Fruit fly (Drosophila melanogaster) whole organism, prepupa: ENCODE measurements around the gene eIF4EHP.

Experiments
- Blimp-1 ChIP-seq: fragments of 200-800 bp; sonication (Bioruptor generic); optimal IDR thresholded peaks from 3 replicates; lab custom pipeline; 2017; ENCODE audit warnings: missing biosample characterization, missing genetic modification characterization, mild to moderate bottlenecking, moderate library complexity, missing genetic modification reagents
- CG10631 ChIP-seq: fragments of 200-800 bp; sonication (Bioruptor generic); optimal IDR thresholded peaks from 2 replicates; lab custom pipeline; 2016; ENCODE audit warnings: missing biosample characterization, missing genetic modification characterization
- CG10669 ChIP-seq: fragments of 200-800 bp; sonication (Bioruptor generic); optimal IDR thresholded peaks from 3 replicates; lab custom pipeline; 2018; ENCODE audit warnings: missing biosample characterization, mild to moderate bottlenecking, missing genetic modification characterization, moderate library complexity
- CG11762 ChIP-seq: fragments of 200-800 bp; sonication (Bioruptor generic); optimal IDR thresholded peaks from 3 replicates; lab custom pipeline; 2016; ENCODE audit warnings: missing biosample characterization, missing genetic modification characterization; ENCODE audit not compliant: insufficient read depth
- CG15336 ChIP-seq: fragments of 200-800 bp; sonication (Bioruptor generic); IDR thresholded peaks from 2 replicates; pipeline ENCODE4 v1.3.6; 2022; ENCODE audit warnings: missing biosample characterization, missing genetic modification characterization
- CG1621 ChIP-seq: fragments of 200-800 bp; sonication (Bioruptor generic); optimal IDR thresholded peaks from 3 replicates; lab custom pipeline; 2018; ENCODE audit warnings: missing biosample characterization, mild to moderate bottlenecking, missing genetic modification characterization
- CG16779 ChIP-seq: fragments of 200-800 bp; sonication (Bioruptor generic); optimal IDR thresholded peaks from 3 replicates; lab custom pipeline; 2017; ENCODE audit warnings: missing biosample characterization, mild to moderate bottlenecking, missing genetic modification characterization
- CG3032 ChIP-seq: fragments of 200-800 bp; optimal IDR thresholded peaks from 2 replicates; lab custom pipeline; 2019; ENCODE audit warnings: missing biosample characterization, mild to moderate bottlenecking, missing genetic modification characterization, moderate library complexity
- CG31627 ChIP-seq: fragments of 200-800 bp; sonication (Bioruptor generic); optimal IDR thresholded peaks from 3 replicates; lab custom pipeline; 2016; ENCODE audit warnings: missing biosample characterization, missing genetic modification characterization
- CG32006 ChIP-seq: fragments of 200-800 bp; sonication (Bioruptor generic); optimal IDR thresholded peaks from 3 replicates; lab custom pipeline; 2017; ENCODE audit warnings: missing biosample characterization, mild to moderate bottlenecking, missing genetic modification characterization
- CG3919 ChIP-seq: fragments of 200-800 bp; sonication (Bioruptor generic); optimal IDR thresholded peaks from 3 replicates; lab custom pipeline; 2016; ENCODE audit warnings: missing biosample characterization, missing genetic modification characterization
- CG4318 ChIP-seq: fragments of 200-800 bp; sonication (Bioruptor generic); optimal IDR thresholded peaks from 3 replicates; lab custom pipeline; 2017; ENCODE audit warnings: missing biosample characterization, mild to moderate bottlenecking, missing genetic modification characterization
- CG6163 ChIP-seq: fragments of 200-800 bp; sonication (Bioruptor generic); IDR thresholded peaks from 3 replicates; pipeline ENCODE4 v1.3.6; 2022; ENCODE audit warnings: missing biosample characterization, missing genetic modification characterization
- CG6276 ChIP-seq: fragments of 200-800 bp; sonication (Bioruptor generic); optimal IDR thresholded peaks from 2 replicates; lab custom pipeline; 2017; ENCODE audit warnings: missing biosample characterization, mild to moderate bottlenecking, missing genetic modification characterization
- CG6808 ChIP-seq: fragments of 200-800 bp; sonication (Bioruptor generic); optimal IDR thresholded peaks from 3 replicates; lab custom pipeline; 2017; ENCODE audit warnings: missing biosample characterization, missing genetic modification characterization, mild to moderate bottlenecking, moderate library complexity, missing genetic modification reagents
- CG6854 ChIP-seq: fragments of 200-800 bp; sonication (Bioruptor generic); optimal IDR thresholded peaks from 2 replicates; lab custom pipeline; 2017; ENCODE audit warnings: missing biosample characterization, mild to moderate bottlenecking, missing genetic modification characterization
- CG7368 ChIP-seq: fragments of 200-800 bp; sonication (Bioruptor generic); optimal IDR thresholded peaks from 3 replicates; lab custom pipeline; 2016; ENCODE audit warnings: missing biosample characterization, missing genetic modification characterization
- CG8319 ChIP-seq: fragments of 200-800 bp; sonication (Bioruptor generic); optimal IDR thresholded peaks from 3 replicates; lab custom pipeline; 2016; ENCODE audit warnings: missing biosample characterization, missing genetic modification characterization
- Eip75B ChIP-seq: fragments of 200-800 bp; sonication (Bioruptor generic); optimal IDR thresholded peaks from 3 replicates; lab custom pipeline; 2016; ENCODE audit warnings: missing biosample characterization, missing genetic modification characterization
- Eip78C ChIP-seq: fragments of 200-800 bp; sonication (Bioruptor generic); peaks from one replicate; lab custom pipeline; 2016; ENCODE audit warnings: missing biosample characterization, missing genetic modification characterization
- Ets21C ChIP-seq: fragments of 200-800 bp; sonication (Bioruptor generic); optimal IDR thresholded peaks from 3 replicates; lab custom pipeline; 2016; ENCODE audit warnings: missing biosample characterization, missing genetic modification characterization
- Ets96B ChIP-seq: fragments of 200-800 bp; optimal IDR thresholded peaks from 2 replicates; lab custom pipeline; 2019; ENCODE audit warnings: missing biosample characterization, mild to moderate bottlenecking, missing genetic modification characterization, moderate library complexity
- Hr38 ChIP-seq: sonication (Bioruptor generic); optimal IDR thresholded peaks from 2 replicates; lab custom pipeline; 2016; ENCODE audit warnings: missing biosample characterization, missing genetic modification characterization
- Hr39 ChIP-seq: fragments of 200-800 bp; sonication (Bioruptor generic); optimal IDR thresholded peaks from 2 replicates; lab custom pipeline; 2016; ENCODE audit warnings: missing biosample characterization, missing genetic modification characterization
- Hr4 ChIP-seq: fragments of 200-800 bp; sonication (Bioruptor generic); optimal IDR thresholded peaks from 3 replicates; lab custom pipeline; 2016; ENCODE audit warnings: missing biosample characterization, missing genetic modification characterization
- Lpt ChIP-seq: fragments of 200-800 bp; sonication (Bioruptor generic); optimal IDR thresholded peaks from 3 replicates; lab custom pipeline; 2016; ENCODE audit warnings: missing biosample characterization, missing genetic modification characterization
- OdsH ChIP-seq: fragments of 200-800 bp; sonication (Bioruptor generic); optimal IDR thresholded peaks from 3 replicates; lab custom pipeline; 2016; ENCODE audit warnings: missing biosample characterization, missing genetic modification characterization
- Sox102F ChIP-seq: fragments of 200-800 bp; sonication (Bioruptor generic); optimal IDR thresholded peaks from 2 replicates; lab custom pipeline; 2016; ENCODE audit warnings: missing biosample characterization, mild to moderate bottlenecking, missing genetic modification characterization
- Sox14 ChIP-seq: fragments of 200-800 bp; sonication (Bioruptor generic); optimal IDR thresholded peaks from 3 replicates; lab custom pipeline; 2016; ENCODE audit warnings: missing biosample characterization, missing genetic modification characterization
- Sox15 ChIP-seq: fragments of 200-800 bp; sonication (Bioruptor generic); optimal IDR thresholded peaks from 3 replicates; lab custom pipeline; 2016; ENCODE audit warnings: missing biosample characterization, missing genetic modification characterization
- achi ChIP-seq: fragments of 200-800 bp; sonication (Bioruptor generic); optimal IDR thresholded peaks from 3 replicates; lab custom pipeline; 2016; ENCODE audit warnings: missing biosample characterization, missing genetic modification characterization
- acj6 ChIP-seq: fragments of 200-800 bp; sonication (Bioruptor generic); optimal IDR thresholded peaks from 3 replicates; lab custom pipeline; 2016; ENCODE audit warnings: missing biosample characterization, missing genetic modification characterization
- cyc ChIP-seq: fragments of 200-800 bp; sonication (Bioruptor generic); optimal IDR thresholded peaks from 3 replicates; lab custom pipeline; 2016; ENCODE audit warnings: missing biosample characterization, missing genetic modification characterization
- dac ChIP-seq: fragments of 200-800 bp; sonication (Bioruptor generic); optimal IDR thresholded peaks from 2 replicates; lab custom pipeline; 2017; ENCODE audit warnings: missing biosample characterization, mild to moderate bottlenecking, missing genetic modification characterization
- eg ChIP-seq: fragments of 200-800 bp; sonication (Bioruptor generic); IDR thresholded peaks from 3 replicates; pipeline ENCODE4 v1.3.6; 2022; ENCODE audit warnings: missing biosample characterization, missing genetic modification characterization
- fd59A ChIP-seq: fragments of 200-800 bp; sonication (Bioruptor generic); optimal IDR thresholded peaks from 2 replicates; lab custom pipeline; 2017; ENCODE audit warnings: missing biosample characterization, mild to moderate bottlenecking, missing genetic modification characterization, missing genetic modification reagents
- fd85E ChIP-seq: fragments of 200-800 bp; sonication (Bioruptor generic); optimal IDR thresholded peaks from 3 replicates; lab custom pipeline; 2016; ENCODE audit warnings: missing biosample characterization, missing genetic modification characterization
- fkh ChIP-seq: fragments of 200-800 bp; sonication (Bioruptor generic); optimal IDR thresholded peaks from 3 replicates; lab custom pipeline; 2017; ENCODE audit warnings: missing biosample characterization, mild to moderate bottlenecking, missing genetic modification characterization, moderate library complexity
- net ChIP-seq: fragments of 200-800 bp; sonication (Bioruptor generic); optimal IDR thresholded peaks from 3 replicates; lab custom pipeline; 2016; ENCODE audit warnings: missing biosample characterization, missing genetic modification characterization
- pdm3 ChIP-seq: fragments of 200-800 bp; sonication (Bioruptor generic); optimal IDR thresholded peaks from 3 replicates; lab custom pipeline; 2016; ENCODE audit warnings: missing biosample characterization, missing genetic modification characterization
- salr ChIP-seq, 2 experiments: fragments of 200-800 bp; sonication (Bioruptor generic); optimal IDR thresholded peaks; 3 replicates each; lab custom pipeline; 2016 to 2018; ENCODE audit warnings: missing biosample characterization in 2 of 2, missing genetic modification characterization in 2 of 2, mild to moderate bottlenecking in 1 of 2
- spab ChIP-seq: fragments of 200-800 bp; sonication (Bioruptor generic); optimal IDR thresholded peaks from 2 replicates; lab custom pipeline; 2017; ENCODE audit warnings: missing biosample characterization, mild to moderate bottlenecking, missing genetic modification characterization, missing genetic modification reagents
- ss ChIP-seq, 2 experiments: fragments of 200-800 bp; sonication (Bioruptor generic); optimal IDR thresholded peaks; 2 replicates in 1 of 2; 3 replicates in 1 of 2; lab custom pipeline; 2017 to 2018; ENCODE audit warnings: mild to moderate bottlenecking in 2 of 2, missing biosample characterization in 2 of 2, missing genetic modification characterization in 2 of 2, moderate library complexity in 1 of 2
- topi ChIP-seq: fragments of 200-800 bp; sonication (Bioruptor generic); optimal IDR thresholded peaks from 3 replicates; lab custom pipeline; 2016; ENCODE audit warnings: missing biosample characterization, missing genetic modification characterization

Gene eIF4EHP

DNA sequence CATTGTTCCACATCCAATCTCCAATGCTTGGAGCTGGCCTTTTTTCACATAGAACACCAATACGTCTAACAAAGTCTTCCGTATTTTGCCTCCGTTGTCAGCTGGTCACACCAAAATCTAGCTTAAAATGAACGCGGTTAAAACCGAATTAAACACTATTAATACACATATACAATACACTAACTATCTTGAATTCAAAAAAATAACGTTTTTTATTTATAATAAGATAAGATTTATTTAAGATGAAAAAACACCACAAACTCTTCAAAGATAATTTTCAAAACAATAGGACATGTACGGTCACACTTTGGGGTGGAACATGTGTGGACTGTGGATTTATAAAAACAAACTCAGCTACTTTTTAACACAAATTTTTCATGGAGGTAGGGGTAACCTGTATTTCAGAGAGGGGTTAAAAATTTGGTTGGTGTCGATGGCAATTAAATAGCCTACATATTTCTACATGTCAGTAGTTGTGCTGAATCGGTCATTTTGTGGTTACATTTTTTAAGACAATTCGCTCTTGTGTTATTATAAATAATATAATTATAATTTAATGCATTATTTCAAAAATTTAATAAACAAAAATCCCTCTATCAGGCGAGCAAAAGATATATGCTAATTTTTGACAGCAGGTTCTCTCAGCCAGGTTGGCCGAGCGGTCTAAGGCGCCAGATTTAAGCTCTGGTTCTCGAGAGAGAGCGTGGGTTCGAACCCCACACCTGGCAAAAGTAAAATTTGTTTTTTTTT is 3.7 kb upstream of the eIF4EHP start, which contains the start of gene CG13605 (continued):
- TF ChIP-seq spab (no peak), Hr4 (GFP tag; lab: Kevin White, UChicago) (peak; percentile 71), CG15336 (peak; percentile 81), CG6163 (peak; percentile 60; the same call in 2 of the 3 replicates), topi (GFP tag; lab: Kevin White, UChicago) (peak; percentile 73), CG7368 (GFP tag; lab: Kevin White, UChicago) (peak; percentile 57), CG11762 (peak; percentile 53), fd59A (no peak), CG16779 (tag; lab: Kevin White, UChicago) (peak; percentile 35), achi (GFP tag; lab: Kevin White, UChicago) (peak; percentile 70), CG32006 (GFP tag; lab: Kevin White, UChicago) (peak; percentile 66), eg (GFP tag; lab: Robert Waterston, UW) (peak; percentile 82), Hr38 (GFP tag; lab: Kevin White, UChicago) (no peak), Sox15 (GFP tag; lab: Kevin White, UChicago) (peak; percentile 25), CG6808 (peak; percentile 24), CG1621 (tag; lab: Kevin White, UChicago) (no peak), CG8319 (GFP tag; lab: Kevin White, UChicago) (peak; percentile 40), CG3919 (peak; percentile 78), salr (GFP tag; optimal IDR thresholded peaks at IDR 0.05; lab: Kevin White, UChicago) (peak in 1 of 2 experiments; percentile 5), cyc (GFP tag; lab: Kevin White, UChicago) (peak; percentile 63), pdm3 (GFP tag; lab: Kevin White, UChicago) (peak; percentile 65), ss (GFP tag; optimal IDR thresholded peaks at IDR 0.05; lab: Kevin White, UChicago) (peak; percentile 35 to 51), OdsH (peak; percentile 76), CG6854 (GFP tag; lab: Kevin White, UChicago) (peak; percentile 69), CG10669 (GFP tag; lab: Kevin White, UChicago) (peak; percentile 33)

DNA sequence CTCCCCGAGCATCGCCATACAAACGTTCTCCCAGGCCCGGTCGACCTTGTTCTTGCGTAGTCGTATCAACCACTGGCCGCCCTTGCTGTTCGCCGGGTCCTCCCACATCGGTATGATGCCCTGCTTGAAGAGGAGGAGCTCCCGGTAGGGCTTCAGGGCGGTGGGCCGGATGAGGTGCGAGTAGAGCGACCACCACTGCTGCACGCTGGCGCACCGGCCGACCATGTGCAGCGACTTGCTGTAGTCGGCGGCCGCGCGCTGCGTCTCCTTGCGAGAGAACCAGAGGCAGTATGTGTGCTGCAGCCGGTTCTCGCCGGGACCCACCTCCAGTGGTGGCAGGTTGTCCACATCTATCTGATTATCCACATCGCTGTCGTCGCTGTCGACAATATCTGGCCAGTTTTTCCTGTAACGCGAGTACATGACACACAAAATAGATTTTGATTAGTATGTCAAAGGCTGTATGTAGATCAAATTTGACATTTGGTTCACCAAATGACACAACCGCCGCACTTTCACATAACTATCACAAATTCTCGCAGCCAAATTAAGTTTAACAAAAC is 1.8 kb downstream of the eIF4EHP start, which contains the start of gene CG10694:
Gene CG10694 (plus strand): TSS at position 513 of the 563 bp plus-strand sequence.
- TF ChIP-seq Sox102F (GFP tag; lab: Kevin White, UChicago) = no peak
- TF ChIP-seq CG7368 (GFP tag; lab: Kevin White, UChicago) = no peak
- TF ChIP-seq Ets96B (tag; lab: Kevin White, UChicago) = no peak
- no peak for TF ChIP-seq CG16779 (tag; lab: Kevin White, UChicago)
- no peak for TF ChIP-seq Eip78C (GFP tag; lab: Kevin White, UChicago)
- TF ChIP-seq Blimp-1 (GFP tag; lab: Kevin White, UChicago) = no peak
- TF ChIP-seq CG6854 (GFP tag; lab: Kevin White, UChicago) = no peak
- no peak for TF ChIP-seq Hr38 (GFP tag; lab: Kevin White, UChicago)
- TF ChIP-seq CG6808 = no peak
- no peak for TF ChIP-seq CG1621 (tag; lab: Kevin White, UChicago)
- TF ChIP-seq Hr39 (GFP tag; lab: Kevin White, UChicago) = no peak
- no peak for TF ChIP-seq CG8319 (GFP tag; lab: Kevin White, UChicago)
- no peak for TF ChIP-seq Eip75B (GFP tag; lab: Kevin White, UChicago)
- no peak for TF ChIP-seq CG15336
- no peak for TF ChIP-seq net (GFP tag; lab: Kevin White, UChicago)

DNA sequence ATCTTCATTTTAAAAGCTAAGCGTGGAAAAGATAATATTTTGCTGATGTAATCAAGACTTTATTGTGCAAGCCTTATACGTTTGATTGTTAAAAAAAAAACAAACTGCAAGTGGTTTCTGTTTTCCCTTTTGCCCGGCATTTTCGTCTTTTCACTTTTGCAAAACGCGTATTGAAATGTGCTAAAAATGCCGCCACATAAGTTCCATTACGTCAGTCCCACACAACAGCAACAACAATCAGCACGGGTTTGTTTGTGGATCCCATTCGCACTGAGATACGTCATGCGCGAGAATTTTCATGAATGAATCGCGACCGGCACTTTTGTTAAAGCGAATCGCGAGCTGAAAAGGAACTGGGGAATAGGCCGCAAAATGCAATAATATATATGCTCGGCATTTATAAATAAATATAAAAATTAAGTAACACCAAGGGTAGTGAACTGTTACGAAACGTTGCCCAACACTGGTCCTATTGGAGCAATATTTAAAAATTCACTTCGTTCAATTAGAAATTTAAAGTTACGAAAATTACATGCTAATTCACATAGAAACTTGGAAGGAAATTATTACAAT is 2.6 kb downstream of the eIF4EHP start:
- TF ChIP-seq Sox14 (peak; percentile 61), CG4318 (GFP tag; lab: Kevin White, UChicago) (no peak), Ets21C (peak; percentile 44), CG6163 (no peak), CG10631 (GFP tag; lab: Kevin White, UChicago) (peak; percentile 57), dac (GFP tag; lab: Kevin White, UChicago) (no peak), OdsH (peak; percentile 70), CG31627 (GFP tag; lab: Kevin White, UChicago) (peak; percentile 43), CG10669 (GFP tag; lab: Kevin White, UChicago) (peak; percentile 35), acj6 (GFP tag; lab: Kevin White, UChicago) (peak; percentile 68), fkh (GFP tag; lab: Kevin White, UChicago) (no peak), CG3032 (tag; lab: Kevin White, UChicago) (peak; percentile 31), CG7368 (GFP tag; lab: Kevin White, UChicago) (peak; percentile 49), fd85E (GFP tag; lab: Kevin White, UChicago) (peak; percentile 21), CG6276 (GFP tag; lab: Kevin White, UChicago) (no peak), Lpt (peak; percentile 8), Hr38 (GFP tag; lab: Kevin White, UChicago) (no peak)
